Fruit fly (Drosophila melanogaster) whole organism, embryonic: ENCODE data around the gene CG12643.

Experiments used
- Adf1 ChIP-seq: fragments of 200-800 bp; sonication (Bioruptor generic); IDR thresholded peaks from 2 replicates; pipeline ENCODE4 v1.3.6; 2022; ENCODE audit warnings: missing biosample characterization, missing genetic modification characterization
- Atf-2 ChIP-seq: fragments of 200-800 bp; sonication (Bioruptor generic); optimal IDR thresholded peaks from 2 replicates; lab custom pipeline; 2016; ENCODE audit warnings: missing biosample characterization, missing genetic modification characterization
- Atf6 ChIP-seq: fragments of 200-800 bp; sonication (Bioruptor generic); IDR thresholded peaks from 2 replicates; pipeline ENCODE4 v1.3.6; 2022; ENCODE audit warnings: missing biosample characterization, missing genetic modification characterization
- Bdp1 ChIP-seq: fragments of 200-800 bp; sonication (Bioruptor generic); optimal IDR thresholded peaks from 3 replicates; lab custom pipeline; 2016; ENCODE audit warnings: missing biosample characterization, missing genetic modification characterization
- Bteb2 ChIP-seq: fragments of 200-800 bp; sonication (Bioruptor generic); optimal IDR thresholded peaks from 2 replicates; lab custom pipeline; 2016; ENCODE audit warnings: missing biosample characterization, missing genetic modification characterization
- CG10543 ChIP-seq: fragments of 200-800 bp; sonication (Bioruptor generic); optimal IDR thresholded peaks from 3 replicates; lab custom pipeline; 2017; ENCODE audit warnings: missing biosample characterization, mild to moderate bottlenecking, missing genetic modification characterization, moderate library complexity
- CG11504 ChIP-seq: fragments of 200-800 bp; sonication (Bioruptor generic); optimal IDR thresholded peaks from 3 replicates; lab custom pipeline; 2019; ENCODE audit warnings: missing biosample characterization, mild to moderate bottlenecking, missing genetic modification characterization, moderate library complexity
- CG11723 ChIP-seq: fragments of 200-800 bp; sonication (Bioruptor generic); optimal IDR thresholded peaks from 2 replicates; lab custom pipeline; 2017; ENCODE audit warnings: missing biosample characterization, mild to moderate bottlenecking, missing genetic modification characterization
- CG12299 ChIP-seq: fragments of 200-800 bp; sonication (Bioruptor generic); optimal IDR thresholded peaks from 2 replicates; lab custom pipeline; 2018; ENCODE audit warnings: missing biosample characterization, mild to moderate bottlenecking, missing genetic modification characterization
- CG1233 ChIP-seq: fragments of 200-800 bp; sonication (Bioruptor generic); optimal IDR thresholded peaks from 4 replicates; lab custom pipeline; 2018; ENCODE audit warnings: missing biosample characterization, mild to moderate bottlenecking, missing genetic modification characterization
- CG17328 ChIP-seq: fragments of 200-800 bp; sonication (Bioruptor generic); IDR thresholded peaks from 2 replicates; pipeline ENCODE4 v1.3.6; 2022; ENCODE audit warnings: missing biosample characterization, missing genetic modification characterization
- CG17802 ChIP-seq: fragments of 200-800 bp; sonication (Bioruptor generic); optimal IDR thresholded peaks from 2 replicates; lab custom pipeline; 2018; ENCODE audit warnings: missing biosample characterization, mild to moderate bottlenecking, missing genetic modification characterization, moderate library complexity
- CG1832 ChIP-seq: fragments of 200-800 bp; sonication (Bioruptor generic); optimal IDR thresholded peaks from 2 replicates; lab custom pipeline; 2017; ENCODE audit warnings: missing biosample characterization, mild to moderate bottlenecking, missing genetic modification characterization, inconsistent platforms
- CG18619 ChIP-seq: fragments of 200-800 bp; sonication (Bioruptor generic); optimal IDR thresholded peaks from 3 replicates; lab custom pipeline; 2017; ENCODE audit warnings: missing biosample characterization, mild to moderate bottlenecking, missing genetic modification characterization
- CG30403 ChIP-seq: fragments of 200-800 bp; sonication (Bioruptor generic); optimal IDR thresholded peaks from 3 replicates; lab custom pipeline; 2016; ENCODE audit warnings: missing biosample characterization, missing genetic modification characterization
- CG3163 ChIP-seq: fragments of 200-800 bp; sonication (Bioruptor generic); optimal IDR thresholded peaks from 3 replicates; lab custom pipeline; 2016; ENCODE audit warnings: missing biosample characterization, missing genetic modification characterization
- CG3995 ChIP-seq: fragments of 200-800 bp; sonication (Bioruptor generic); optimal IDR thresholded peaks from 3 replicates; lab custom pipeline; 2016; ENCODE audit warnings: missing biosample characterization, missing genetic modification characterization
- CG4360 ChIP-seq: fragments of 200-800 bp; sonication (Bioruptor generic); IDR thresholded peaks from 2 replicates; pipeline ENCODE4 v1.3.6; 2022; ENCODE audit warnings: missing biosample characterization, missing genetic modification characterization
- CG4617 ChIP-seq: fragments of 200-800 bp; sonication (Bioruptor generic); optimal IDR thresholded peaks from 3 replicates; lab custom pipeline; 2016; ENCODE audit warnings: missing biosample characterization, missing genetic modification characterization, borderline replicate concordance
- CG4730 ChIP-seq: fragments of 200-800 bp; sonication (Bioruptor generic); IDR thresholded peaks from 2 replicates; pipeline ENCODE4 v1.3.6; 2022; ENCODE audit warnings: missing biosample characterization, missing genetic modification characterization
- CG5245 ChIP-seq: fragments of 200-800 bp; sonication (Bioruptor generic); optimal IDR thresholded peaks from 3 replicates; lab custom pipeline; 2016; ENCODE audit warnings: missing biosample characterization, missing genetic modification characterization
- CG8924 ChIP-seq: fragments of 200-800 bp; optimal IDR thresholded peaks from 3 replicates; lab custom pipeline; 2019; ENCODE audit warnings: missing biosample characterization, mild to moderate bottlenecking, missing genetic modification characterization, moderate library complexity
- D ChIP-seq, 2 experiments: fragments of 200-800 bp in 1 of 2; fragments of >200 bp in 1 of 2; sonication (Bioruptor generic) in 1 of 2; optimal IDR thresholded peaks; 2 replicates in 1 of 2; 3 replicates in 1 of 2; lab custom pipeline; 2017; ENCODE audit warnings: mild to moderate bottlenecking in 1 of 2, missing biosample characterization in 1 of 2, missing genetic modification characterization in 1 of 2, missing genetic modification reagents in 1 of 2
- D19B ChIP-seq: fragments of 200-800 bp; sonication (Bioruptor generic); optimal IDR thresholded peaks from 2 replicates; lab custom pipeline; 2017; ENCODE audit warnings: missing biosample characterization, mild to moderate bottlenecking, missing genetic modification characterization
- Dek ChIP-seq: fragments of 200-800 bp; sonication (Bioruptor generic); optimal IDR thresholded peaks from 3 replicates; lab custom pipeline; 2019; ENCODE audit warnings: missing biosample characterization, mild to moderate bottlenecking, missing genetic modification characterization, moderate library complexity
- Dip3 ChIP-seq: fragments of 200-800 bp; sonication (Bioruptor generic); optimal IDR thresholded peaks from 3 replicates; lab custom pipeline; 2016; ENCODE audit warnings: missing biosample characterization, missing genetic modification characterization
- Drgx ChIP-seq: fragments of 200-800 bp; sonication (Bioruptor generic); IDR thresholded peaks from 2 replicates; pipeline ENCODE4 v1.3.6; 2022; ENCODE audit warnings: missing biosample characterization, missing genetic modification characterization
- Elba2 ChIP-seq: fragments of 200-800 bp; sonication (Bioruptor generic); optimal IDR thresholded peaks from 3 replicates; lab custom pipeline; 2016; ENCODE audit warnings: missing biosample characterization, missing genetic modification characterization
- HLHmδ ChIP-seq: fragments of 200-800 bp; sonication (Bioruptor generic); optimal IDR thresholded peaks from 2 replicates; lab custom pipeline; 2018; ENCODE audit warnings: missing biosample characterization, mild to moderate bottlenecking, missing genetic modification characterization, moderate library complexity
- Hey ChIP-seq: fragments of 200-800 bp; sonication (Bioruptor generic); optimal IDR thresholded peaks from 3 replicates; lab custom pipeline; 2018; ENCODE audit warnings: missing biosample characterization, mild to moderate bottlenecking, missing genetic modification characterization
- Hmr ChIP-seq: fragments of 200-800 bp; sonication (Bioruptor generic); optimal IDR thresholded peaks from 3 replicates; lab custom pipeline; 2017; ENCODE audit warnings: mild to moderate bottlenecking, missing biosample characterization, missing genetic modification reagents, missing genetic modification characterization
- Hmx ChIP-seq: fragments of 200-800 bp; sonication (Bioruptor generic); optimal IDR thresholded peaks from 2 replicates; lab custom pipeline; 2016; ENCODE audit warnings: missing biosample characterization, missing genetic modification characterization
- Mad ChIP-seq: fragments of 200-800 bp; sonication (Bioruptor generic); optimal IDR thresholded peaks from 2 replicates; lab custom pipeline; 2016; ENCODE audit warnings: missing biosample characterization, missing genetic modification characterization
- PHDP ChIP-seq: fragments of 200-800 bp; sonication (Bioruptor generic); optimal IDR thresholded peaks from 3 replicates; lab custom pipeline; 2018; ENCODE audit warnings: missing biosample characterization, mild to moderate bottlenecking, missing genetic modification characterization, moderate library complexity
- Sry-β ChIP-seq: fragments of 200-800 bp; sonication (Bioruptor generic); optimal IDR thresholded peaks from 2 replicates; lab custom pipeline; 2018; ENCODE audit warnings: missing biosample characterization, mild to moderate bottlenecking, missing genetic modification characterization, moderate library complexity
- Sry-δ ChIP-seq: fragments of 200-800 bp; sonication (Bioruptor generic); optimal IDR thresholded peaks from 2 replicates; lab custom pipeline; 2016; ENCODE audit warnings: missing biosample characterization, missing genetic modification characterization
- ash1 ChIP-seq: fragments of 200-800 bp; sonication (Bioruptor generic); optimal IDR thresholded peaks from 2 replicates; lab custom pipeline; 2018; ENCODE audit warnings: missing biosample characterization, mild to moderate bottlenecking, missing genetic modification characterization
- br ChIP-seq: fragments of >200 bp; optimal IDR thresholded peaks from 2 replicates; lab custom pipeline; 2017
- caup ChIP-seq: fragments of 200-800 bp; sonication (Bioruptor generic); optimal IDR thresholded peaks from 3 replicates; lab custom pipeline; 2017; ENCODE audit warnings: missing biosample characterization, mild to moderate bottlenecking, missing genetic modification characterization, moderate library complexity; ENCODE audit not compliant: severe bottlenecking
- chif ChIP-seq, 2 experiments: fragments of 200-800 bp; sonication (Bioruptor generic); optimal IDR thresholded peaks; 3 replicates each; lab custom pipeline; 2016; ENCODE audit warnings: missing biosample characterization in 2 of 2, missing genetic modification characterization in 2 of 2
- dmrt11E ChIP-seq: fragments of 200-800 bp; sonication (Bioruptor generic); optimal IDR thresholded peaks from 3 replicates; lab custom pipeline; 2018; ENCODE audit warnings: missing biosample characterization, mild to moderate bottlenecking, missing genetic modification characterization, moderate library complexity
- her ChIP-seq: fragments of 200-800 bp; sonication (Bioruptor generic); optimal IDR thresholded peaks from 2 replicates; lab custom pipeline; 2016; ENCODE audit warnings: missing biosample characterization, missing genetic modification characterization
- prd ChIP-seq, 3 experiments: fragments of >200 bp in 2 of 3; fragments of 200-800 bp in 1 of 3; sonication (Bioruptor generic) in 1 of 3; optimal IDR thresholded peaks in 2 of 3; IDR thresholded peaks in 1 of 3; 2 replicates in 2 of 3; 3 replicates in 1 of 3; pipeline versions ENCODE4 v1.3.6 to Lab custom; 2017 to 2022; ENCODE audit warnings: missing biosample characterization in 1 of 3, missing genetic modification characterization in 1 of 3
- seq ChIP-seq: fragments of 200-800 bp; sonication (Bioruptor generic); IDR thresholded peaks from 2 replicates; pipeline ENCODE4 v1.3.6; 2022; ENCODE audit warnings: missing biosample characterization, missing genetic modification characterization
- sug ChIP-seq: fragments of 200-800 bp; optimal IDR thresholded peaks from 2 replicates; lab custom pipeline; 2019; ENCODE audit warnings: missing biosample characterization, mild to moderate bottlenecking, missing genetic modification characterization, moderate library complexity
- tap ChIP-seq: fragments of 200-800 bp; optimal IDR thresholded peaks from 3 replicates; lab custom pipeline; 2019; ENCODE audit warnings: missing biosample characterization, mild to moderate bottlenecking, missing genetic modification characterization, moderate library complexity
- tgo ChIP-seq: fragments of 200-800 bp; sonication (Bioruptor generic); IDR thresholded peaks from 3 replicates; pipeline ENCODE4 v1.3.6; 2022; ENCODE audit warnings: missing biosample characterization, missing genetic modification characterization
- tio ChIP-seq: fragments of 200-800 bp; sonication (Bioruptor generic); optimal IDR thresholded peaks from 2 replicates; lab custom pipeline; 2017; ENCODE audit warnings: missing biosample characterization, missing genetic modification characterization, inconsistent platforms

CG12643 gene

DNA sequence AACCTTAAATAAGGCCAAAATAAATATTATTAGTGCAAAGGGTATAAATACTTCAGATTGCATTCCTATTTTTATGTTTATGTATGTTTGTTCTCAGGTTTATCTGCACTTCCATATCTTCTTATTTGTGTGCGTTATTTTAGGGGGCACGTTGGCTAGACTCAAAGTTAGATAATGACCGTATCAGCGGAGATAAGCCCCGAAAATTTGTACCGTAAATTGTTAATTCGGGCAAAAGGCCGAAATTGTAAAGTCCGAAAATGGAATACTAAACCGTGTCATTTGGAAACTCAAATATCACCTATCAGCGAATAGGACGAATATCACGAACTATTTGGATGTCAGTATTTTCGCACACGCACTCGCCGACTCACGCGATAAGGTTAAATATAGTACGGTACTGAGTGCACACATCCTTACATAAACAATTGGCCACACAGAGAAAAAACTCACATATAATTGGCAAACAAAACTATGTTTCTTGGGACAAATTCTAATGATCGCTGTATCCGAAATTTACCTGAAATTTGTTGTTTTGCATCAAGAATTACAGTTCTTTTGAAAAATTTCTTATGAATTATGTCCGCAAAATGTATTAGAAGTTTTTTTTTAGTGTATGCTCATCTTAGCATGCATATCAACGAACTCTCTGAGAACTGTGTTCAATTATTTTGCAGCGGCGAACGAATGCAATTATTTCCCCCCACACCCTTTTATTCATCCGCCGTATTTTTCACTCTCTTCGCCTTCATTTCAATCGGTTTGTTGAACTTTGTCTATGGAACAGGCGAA, 1.7 kb downstream of the CG12643 start, which contains the start of gene Hk (continued):
- TF ChIP-seq CG8924 (tag; lab: Kevin White, UChicago) (peak; percentile 4), dmrt11E (tag; lab: Kevin White, UChicago) (peak; percentile 26), CG3995 (peak; percentile 12), CG11504 (tag; lab: Kevin White, UChicago) (peak; percentile 43), CG30403 (GFP tag; lab: Kevin White, UChicago) (peak; percentile 45), CG4617 (GFP tag; lab: Kevin White, UChicago) (no peak), D (optimal IDR thresholded peaks at IDR 0.05; lab: Kevin White, UChicago) (no peak), D (GFP tag; optimal IDR thresholded peaks at IDR 0.05; lab: Kevin White, UChicago) (peak; percentile 3), CG11723 (no peak), Bdp1 (no peak), CG1832 (GFP tag; lab: Kevin White, UChicago) (no peak), chif (GFP tag; optimal IDR thresholded peaks at IDR 0.05; lab: Kevin White, UChicago) (peak; percentile 26 to 44), ash1 (GFP tag; lab: Kevin White, UChicago) (no peak), tio (GFP tag; lab: Kevin White, UChicago) (peak; percentile 41), prd (optimal IDR thresholded peaks at IDR 0.05; lab: Kevin White, UChicago) (no peak), prd (GFP tag; IDR thresholded peaks at IDR 0.05; lab: Robert Waterston, UW) (peak; percentile 48; the same call in 2 of the 3 replicates), Sry-β (GFP tag; lab: Kevin White, UChicago) (no peak), CG17328 (0 out of 2 replicates have a peak, but pooled peaks have one; percentile 28), Adf1 (GFP tag; lab: Robert Waterston, UW) (no peak), D19B (peak; percentile 15), her (GFP tag; lab: Kevin White, UChicago) (peak; percentile 55), HLHmδ (GFP tag; lab: Kevin White, UChicago) (no peak), Bteb2 (peak; percentile 25), CG4360 (GFP tag; lab: Robert Waterston, UW) (no peak), Mad (GFP tag; lab: Kevin White, UChicago) (no peak), PHDP (tag; lab: Kevin White, UChicago) (peak; percentile 40), seq (GFP tag; lab: Robert Waterston, UW) (0 out of 2 replicates have a peak, but pooled peaks have one; percentile 24), tgo (peak; percentile 30; the same call in 1 of the 3 replicates), Sry-δ (GFP tag; lab: Kevin White, UChicago) (no peak), Atf6 (GFP tag; lab: Robert Waterston, UW) (peak; percentile 13; the same call in 1 of the 2 replicates), Atf-2 (GFP tag; lab: Kevin White, UChicago) (peak; percentile 16), CG12299 (tag; lab: Kevin White, UChicago) (peak; percentile 3), br (no peak), Hey (tag; lab: Kevin White, UChicago) (peak; percentile 85), CG17802 (no peak), Drgx (GFP tag; lab: Robert Waterston, UW) (peak; percentile 94), sug (tag; lab: Kevin White, UChicago) (no peak), Dek (peak; percentile 33), CG5245 (GFP tag; lab: Kevin White, UChicago) (no peak), CG1233 (GFP tag; lab: Kevin White, UChicago) (no peak), CG10543 (GFP tag; lab: Kevin White, UChicago) (peak; percentile 32), CG4730 (GFP tag; lab: Robert Waterston, UW) (no peak), CG3163 (peak; percentile 4), CG18619 (GFP tag; lab: Kevin White, UChicago) (peak; percentile 43), tap (tag; lab: Kevin White, UChicago) (no peak), Hmx (no peak), Elba2 (GFP tag; lab: Kevin White, UChicago) (no peak), Dip3 (GFP tag; lab: Kevin White, UChicago) (peak; percentile 41), Hmr (GFP tag; lab: Kevin White, UChicago) (peak; percentile 58), caup (GFP tag; lab: Kevin White, UChicago) (peak; percentile 5)
